Worm (Caenorhabditis elegans): Measurements from ENCODE around the gene F08G12.5.

Gene F08G12.5

ce11 chrX:11310285-11310838, at the start of gene F08G12.5:
TSS of gene F08G12.5 (minus strand) at chrX:11310285.
- no peak for TF ChIP-seq cog-1 (tag; optimal IDR thresholded peaks at IDR 0.05)
- no peak for TF ChIP-seq ztf-23 (GFP tag; IDR thresholded peaks at IDR 0.05)
- TF ChIP-seq klf-2 (GFP tag; conservative IDR thresholded peaks at IDR 0.05) = no peak
- TF ChIP-seq ref-1 (GFP tag; conservative IDR thresholded peaks at IDR 0.05) = no peak
- no peak for TF ChIP-seq med-1 (GFP tag; optimal IDR thresholded peaks at IDR 0.05; ENCODE audit: insufficient read depth)
- TF ChIP-seq flt-1 (GFP tag; IDR thresholded peaks at IDR 0.05) = no peak
- no peak for TF ChIP-seq tab-1 (GFP tag; IDR thresholded peaks at IDR 0.05)
- no peak for TF ChIP-seq ztf-29 (GFP tag; IDR thresholded peaks at IDR 0.05)
- TF ChIP-seq T22C8.4 (GFP tag; IDR thresholded peaks at IDR 0.05) = no peak

- TF ChIP-seq ztf-23 (GFP tag; IDR thresholded peaks at IDR 0.05) = no peak
- TF ChIP-seq med-1 (GFP tag; optimal IDR thresholded peaks at IDR 0.05; ENCODE audit: insufficient read depth) = no peak
- TF ChIP-seq T22C8.4 (GFP tag; IDR thresholded peaks at IDR 0.05) = no peak
- no peak for TF ChIP-seq ref-1 (GFP tag; conservative IDR thresholded peaks at IDR 0.05)
- TF ChIP-seq cog-1 (tag; optimal IDR thresholded peaks at IDR 0.05) = no peak
- TF ChIP-seq flt-1 (GFP tag; IDR thresholded peaks at IDR 0.05) = no peak
These were observed 47.4 kb upstream of the F08G12.5 start, which contains the start of gene pgp-4 for ce11 chrX:11357516-11357915. TSS of gene pgp-4 (plus strand) at chrX:11357816.

ce11 chrX:11355856-11356255, 45.8 kb upstream of the F08G12.5 start:
- TF ChIP-seq klf-2 (GFP tag; conservative IDR thresholded peaks at IDR 0.05) = no peak
- TF ChIP-seq cog-1 (tag; optimal IDR thresholded peaks at IDR 0.05) = no peak
- no peak for TF ChIP-seq ref-1 (GFP tag; conservative IDR thresholded peaks at IDR 0.05)
- TF ChIP-seq tab-1 (GFP tag; IDR thresholded peaks at IDR 0.05) = no peak
- TF ChIP-seq T22C8.4 (GFP tag; IDR thresholded peaks at IDR 0.05) = no peak
- TF ChIP-seq flt-1 (GFP tag; IDR thresholded peaks at IDR 0.05) = no peak
- no peak for TF ChIP-seq ztf-23 (GFP tag; IDR thresholded peaks at IDR 0.05)
- TF ChIP-seq ztf-29 (GFP tag; IDR thresholded peaks at IDR 0.05) = no peak
- no peak for TF ChIP-seq med-1 (GFP tag; optimal IDR thresholded peaks at IDR 0.05; ENCODE audit: insufficient read depth)

- TF ChIP-seq ref-1 (GFP tag; conservative IDR thresholded peaks at IDR 0.05) = no peak
- TF ChIP-seq ztf-23 (GFP tag; IDR thresholded peaks at IDR 0.05) = no peak
- no peak for TF ChIP-seq ztf-29 (GFP tag; IDR thresholded peaks at IDR 0.05)
These were observed 41.8 kb upstream of the F08G12.5 start, which contains the start of gene pgp-3 for ce11 chrX:11351856-11352255. TSS of gene pgp-3 (plus strand) at chrX:11352156.

ce11 chrX:11351288-11351687, 41.2 kb upstream of the F08G12.5 start:
- TF ChIP-seq ref-1 (GFP tag; conservative IDR thresholded peaks at IDR 0.05) = no peak
- TF ChIP-seq ztf-23 (GFP tag; IDR thresholded peaks at IDR 0.05) = no peak
- no peak for TF ChIP-seq flt-1 (GFP tag; IDR thresholded peaks at IDR 0.05)
- TF ChIP-seq med-1 (GFP tag; optimal IDR thresholded peaks at IDR 0.05; ENCODE audit: insufficient read depth) = no peak
- no peak for TF ChIP-seq tab-1 (GFP tag; IDR thresholded peaks at IDR 0.05)
- TF ChIP-seq T22C8.4 (GFP tag; IDR thresholded peaks at IDR 0.05) = no peak
- no peak for TF ChIP-seq klf-2 (GFP tag; conservative IDR thresholded peaks at IDR 0.05)
- no peak for TF ChIP-seq cog-1 (tag; optimal IDR thresholded peaks at IDR 0.05)
- TF ChIP-seq ztf-29 (GFP tag; IDR thresholded peaks at IDR 0.05) = no peak

ce11 chrX:11346155-11346554, 36.1 kb upstream of the F08G12.5 start, which contains the start of gene oct-2:
TSS of gene oct-2 (plus strand) at chrX:11346455.
- TF ChIP-seq ref-1 (GFP tag; conservative IDR thresholded peaks at IDR 0.05) (no peak), klf-2 (GFP tag; conservative IDR thresholded peaks at IDR 0.05) (no peak), med-1 (GFP tag; optimal IDR thresholded peaks at IDR 0.05; ENCODE audit: insufficient read depth) (no peak), T22C8.4 (GFP tag; IDR thresholded peaks at IDR 0.05) (no peak), ztf-23 (GFP tag; IDR thresholded peaks at IDR 0.05) (no peak), ztf-29 (GFP tag; IDR thresholded peaks at IDR 0.05) (no peak), cog-1 (tag; optimal IDR thresholded peaks at IDR 0.05) (no peak), flt-1 (GFP tag; IDR thresholded peaks at IDR 0.05) (no peak), tab-1 (GFP tag; IDR thresholded peaks at IDR 0.05) (no peak)

- TF ChIP-seq T22C8.4 (GFP tag; IDR thresholded peaks at IDR 0.05) = no peak
- no peak for TF ChIP-seq ref-1 (GFP tag; conservative IDR thresholded peaks at IDR 0.05)
- no peak for TF ChIP-seq klf-2 (GFP tag; conservative IDR thresholded peaks at IDR 0.05)
- TF ChIP-seq cog-1 (tag; optimal IDR thresholded peaks at IDR 0.05) = no peak
- no peak for TF ChIP-seq flt-1 (GFP tag; IDR thresholded peaks at IDR 0.05)
- TF ChIP-seq med-1 (GFP tag; optimal IDR thresholded peaks at IDR 0.05; ENCODE audit: insufficient read depth) = no peak
- no peak for TF ChIP-seq ztf-23 (GFP tag; IDR thresholded peaks at IDR 0.05)
- TF ChIP-seq ztf-29 (GFP tag; IDR thresholded peaks at IDR 0.05) = no peak
- no peak for TF ChIP-seq tab-1 (GFP tag; IDR thresholded peaks at IDR 0.05)
These were observed 35.4 kb upstream of the F08G12.5 start for ce11 chrX:11345471-11345870.

ce11 chrX:11344899-11345298, 34.8 kb upstream of the F08G12.5 start:
- no peak for TF ChIP-seq T22C8.4 (GFP tag; IDR thresholded peaks at IDR 0.05)
- no peak for TF ChIP-seq ref-1 (GFP tag; conservative IDR thresholded peaks at IDR 0.05)
- TF ChIP-seq ztf-23 (GFP tag; IDR thresholded peaks at IDR 0.05) = no peak
- TF ChIP-seq tab-1 (GFP tag; IDR thresholded peaks at IDR 0.05) = no peak

ce11 chrX:11340478-11340877, 30.4 kb upstream of the F08G12.5 start:
- TF ChIP-seq cog-1 (tag; optimal IDR thresholded peaks at IDR 0.05) (no peak), flt-1 (GFP tag; IDR thresholded peaks at IDR 0.05) (no peak), ztf-23 (GFP tag; IDR thresholded peaks at IDR 0.05) (no peak), ref-1 (GFP tag; conservative IDR thresholded peaks at IDR 0.05) (no peak), T22C8.4 (GFP tag; IDR thresholded peaks at IDR 0.05) (no peak), med-1 (GFP tag; optimal IDR thresholded peaks at IDR 0.05; ENCODE audit: insufficient read depth) (no peak), tab-1 (GFP tag; IDR thresholded peaks at IDR 0.05) (no peak), klf-2 (GFP tag; conservative IDR thresholded peaks at IDR 0.05) (no peak), ztf-29 (GFP tag; IDR thresholded peaks at IDR 0.05) (no peak)

ce11 chrX:11339375-11339924, 29.4 kb upstream of the F08G12.5 start, which contains the start of gene aco-1:
TSS of gene aco-1 (plus strand) at chrX:11339874.
- TF ChIP-seq flt-1 (GFP tag; IDR thresholded peaks at IDR 0.05) (no peak), T22C8.4 (GFP tag; IDR thresholded peaks at IDR 0.05) (no peak), ztf-23 (GFP tag; IDR thresholded peaks at IDR 0.05) (no peak), cog-1 (tag; optimal IDR thresholded peaks at IDR 0.05) (no peak), ref-1 (GFP tag; conservative IDR thresholded peaks at IDR 0.05) (no peak)
